Worm (Caenorhabditis elegans): Measurements from ENCODE around the gene C47E8.1.

C47E8.1 gene

DNA sequence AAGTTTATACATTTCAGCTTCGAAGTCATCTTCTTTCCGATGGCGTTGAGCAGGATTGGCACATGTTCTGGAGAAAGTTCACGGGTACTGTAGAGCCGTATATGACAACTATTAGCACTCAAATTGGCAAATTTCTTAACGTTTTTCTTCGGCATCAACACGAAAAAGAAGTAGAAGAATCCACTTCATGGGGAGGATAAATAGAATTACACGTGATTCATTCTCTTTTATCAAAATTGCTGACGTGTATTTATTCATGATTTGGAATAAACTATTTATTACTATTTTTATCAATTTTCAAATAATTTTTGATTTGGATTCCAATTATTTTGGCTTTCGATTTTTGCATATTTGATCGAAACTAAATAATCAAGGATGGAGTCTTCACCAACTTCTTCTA is at the start of gene C47E8.1:
Gene C47E8.1, plus strand, starts transcription at position 301 of the 400 bp plus-strand sequence.
- TF ChIP-seq ref-1 (GFP tag; conservative IDR thresholded peaks at IDR 0.05) (no peak), med-1 (GFP tag; optimal IDR thresholded peaks at IDR 0.05; ENCODE audit: insufficient read depth) (no peak), ztf-29 (GFP tag; IDR thresholded peaks at IDR 0.05) (no peak), ztf-23 (GFP tag; IDR thresholded peaks at IDR 0.05) (no peak), flt-1 (GFP tag; IDR thresholded peaks at IDR 0.05) (no peak), tab-1 (GFP tag; IDR thresholded peaks at IDR 0.05) (no peak), klf-2 (GFP tag; conservative IDR thresholded peaks at IDR 0.05) (no peak), cog-1 (tag; optimal IDR thresholded peaks at IDR 0.05) (no peak), T22C8.4 (GFP tag; IDR thresholded peaks at IDR 0.05) (no peak)

- no peak for TF ChIP-seq flt-1 (GFP tag; IDR thresholded peaks at IDR 0.05)
- no peak for TF ChIP-seq klf-2 (GFP tag; conservative IDR thresholded peaks at IDR 0.05)
- no peak for TF ChIP-seq cog-1 (tag; optimal IDR thresholded peaks at IDR 0.05)
- no peak for TF ChIP-seq T22C8.4 (GFP tag; IDR thresholded peaks at IDR 0.05)
- TF ChIP-seq ztf-29 (GFP tag; IDR thresholded peaks at IDR 0.05), result no peak
- TF ChIP-seq ztf-23 (GFP tag; IDR thresholded peaks at IDR 0.05), result no peak
- no peak for TF ChIP-seq tab-1 (GFP tag; IDR thresholded peaks at IDR 0.05)
- no peak for TF ChIP-seq ref-1 (GFP tag; conservative IDR thresholded peaks at IDR 0.05)
- TF ChIP-seq med-1 (GFP tag; optimal IDR thresholded peaks at IDR 0.05; ENCODE audit: insufficient read depth), result no peak
Observed at ce11 chrV:14617711-14618110, 48.1 kb upstream of the C47E8.1 start.

- TF ChIP-seq tab-1 (GFP tag; IDR thresholded peaks at IDR 0.05), result no peak
- no peak for TF ChIP-seq T22C8.4 (GFP tag; IDR thresholded peaks at IDR 0.05)
- no peak for TF ChIP-seq med-1 (GFP tag; optimal IDR thresholded peaks at IDR 0.05; ENCODE audit: insufficient read depth)
Observed at ce11 chrV:14620311-14620710, 45.5 kb upstream of the C47E8.1 start.

ce11 chrV:14620835-14621234 is 45.0 kb upstream of the C47E8.1 start, which contains the start of gene hot-1:
TSS of gene hot-1 (plus strand) at chrV:14621135.
- TF ChIP-seq klf-2 (GFP tag; conservative IDR thresholded peaks at IDR 0.05), result no peak
- no peak for TF ChIP-seq tab-1 (GFP tag; IDR thresholded peaks at IDR 0.05)
- no peak for TF ChIP-seq ztf-23 (GFP tag; IDR thresholded peaks at IDR 0.05)
- no peak for TF ChIP-seq med-1 (GFP tag; optimal IDR thresholded peaks at IDR 0.05; ENCODE audit: insufficient read depth)
- no peak for TF ChIP-seq flt-1 (GFP tag; IDR thresholded peaks at IDR 0.05)
- no peak for TF ChIP-seq ref-1 (GFP tag; conservative IDR thresholded peaks at IDR 0.05)
- TF ChIP-seq ztf-29 (GFP tag; IDR thresholded peaks at IDR 0.05), result no peak
- TF ChIP-seq cog-1 (tag; optimal IDR thresholded peaks at IDR 0.05), result no peak
- no peak for TF ChIP-seq T22C8.4 (GFP tag; IDR thresholded peaks at IDR 0.05)

DNA sequence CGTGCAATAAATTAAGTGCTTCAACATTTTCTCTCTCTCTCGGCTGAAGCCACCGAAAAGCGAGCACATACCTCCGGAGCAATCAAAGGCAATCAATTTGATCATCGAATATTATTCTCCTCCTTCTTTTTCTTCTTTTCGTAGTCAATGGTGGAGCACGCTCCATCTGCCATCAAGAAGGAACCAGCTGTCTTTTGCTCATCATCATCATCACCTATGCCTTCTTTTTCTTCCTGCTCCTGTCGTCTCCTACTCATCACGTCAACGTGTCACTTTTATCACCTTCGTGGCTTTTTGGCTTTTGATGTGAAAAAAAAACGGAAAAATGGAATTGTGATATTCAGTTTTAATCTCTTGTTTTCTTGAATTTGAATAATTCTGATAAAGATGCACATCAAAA is 40.2 kb upstream of the C47E8.1 start:
- TF ChIP-seq ztf-29 (GFP tag; IDR thresholded peaks at IDR 0.05), result no peak
- TF ChIP-seq flt-1 (GFP tag; IDR thresholded peaks at IDR 0.05), result no peak
- TF ChIP-seq ztf-23 (GFP tag; IDR thresholded peaks at IDR 0.05), result no peak
- no peak for TF ChIP-seq ref-1 (GFP tag; conservative IDR thresholded peaks at IDR 0.05)
- no peak for TF ChIP-seq klf-2 (GFP tag; conservative IDR thresholded peaks at IDR 0.05)
- TF ChIP-seq med-1 (GFP tag; optimal IDR thresholded peaks at IDR 0.05; ENCODE audit: insufficient read depth), result no peak
- no peak for TF ChIP-seq cog-1 (tag; optimal IDR thresholded peaks at IDR 0.05)
- TF ChIP-seq tab-1 (GFP tag; IDR thresholded peaks at IDR 0.05), result no peak
- no peak for TF ChIP-seq T22C8.4 (GFP tag; IDR thresholded peaks at IDR 0.05)

DNA sequence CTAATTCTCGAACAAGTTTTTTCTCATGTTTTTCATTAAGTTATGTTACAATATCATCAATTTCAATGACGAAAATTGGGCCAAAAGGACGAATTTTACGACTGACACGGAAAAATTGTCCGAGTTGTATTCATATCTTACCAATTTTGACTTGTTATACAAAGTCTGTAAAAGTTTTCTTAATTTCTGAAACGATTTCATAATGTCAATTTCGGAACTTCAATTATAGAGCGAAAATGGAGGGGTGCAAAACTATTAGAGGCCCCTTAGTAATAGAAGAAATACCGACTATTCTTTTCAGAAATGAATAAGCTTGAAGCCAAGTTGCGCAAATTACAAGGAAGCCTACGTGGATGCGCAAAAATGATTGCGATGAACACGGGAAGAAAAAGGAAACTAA is 34.2 kb upstream of the C47E8.1 start, which contains the start of gene F43D2.3:
Gene F43D2.3, plus strand, starts transcription at position 301 of the 400 bp plus-strand sequence.
- TF ChIP-seq ztf-23 (GFP tag; IDR thresholded peaks at IDR 0.05), result no peak
- TF ChIP-seq T22C8.4 (GFP tag; IDR thresholded peaks at IDR 0.05), result no peak
- TF ChIP-seq cog-1 (tag; optimal IDR thresholded peaks at IDR 0.05), result no peak

DNA sequence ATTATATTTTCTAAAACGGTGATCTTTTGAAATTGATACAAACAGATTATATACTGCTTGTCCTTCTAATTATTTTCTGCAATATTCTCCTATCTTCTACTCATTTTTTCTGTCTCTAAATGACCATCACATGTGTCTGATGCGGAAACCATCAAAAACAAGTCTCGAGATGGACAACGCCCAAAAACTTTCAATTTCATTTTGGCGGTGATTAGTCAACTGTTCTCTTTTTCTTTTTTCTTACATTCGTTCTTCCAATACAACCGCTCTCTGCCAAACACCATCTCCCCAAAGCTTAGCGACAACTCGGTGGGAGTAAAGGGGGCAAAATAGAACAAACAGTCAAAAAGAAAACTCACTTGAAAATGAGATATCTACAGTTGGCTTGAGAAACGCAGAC is 32.5 kb upstream of the C47E8.1 start:
- no peak for TF ChIP-seq klf-2 (GFP tag; conservative IDR thresholded peaks at IDR 0.05)

DNA sequence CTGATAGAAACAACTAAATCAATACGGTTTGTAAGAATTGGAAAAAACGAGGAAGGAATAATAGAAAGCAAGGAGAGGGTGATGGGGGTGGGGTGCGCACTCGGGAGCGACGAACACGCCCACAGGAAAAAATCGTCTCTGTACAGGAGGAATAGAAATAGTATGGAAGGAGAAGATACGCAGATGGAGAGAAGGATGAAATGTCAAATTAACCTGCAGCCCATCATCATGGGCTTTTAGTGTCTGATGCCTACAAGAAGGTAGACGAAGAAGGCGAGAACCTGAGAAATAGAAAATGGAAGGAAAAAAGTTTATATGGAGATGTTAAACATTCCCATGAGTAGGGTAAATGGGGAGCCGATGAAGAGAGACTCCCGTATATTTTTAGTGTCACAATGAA is 30.7 kb upstream of the C47E8.1 start, which contains the start of gene F43D2.6:
Gene F43D2.6, minus strand, starts transcription at position 62 of the 400 bp plus-strand sequence.
- TF ChIP-seq tab-1 (GFP tag; IDR thresholded peaks at IDR 0.05) (no peak), T22C8.4 (GFP tag; IDR thresholded peaks at IDR 0.05) (no peak), cog-1 (tag; optimal IDR thresholded peaks at IDR 0.05) (no peak), ref-1 (GFP tag; conservative IDR thresholded peaks at IDR 0.05) (no peak), ztf-23 (GFP tag; IDR thresholded peaks at IDR 0.05) (no peak), ztf-29 (GFP tag; IDR thresholded peaks at IDR 0.05) (no peak), flt-1 (GFP tag; IDR thresholded peaks at IDR 0.05) (no peak), med-1 (GFP tag; optimal IDR thresholded peaks at IDR 0.05; ENCODE audit: insufficient read depth) (no peak), klf-2 (GFP tag; conservative IDR thresholded peaks at IDR 0.05) (no peak)

ce11 chrV:14638075-14638474 is 27.8 kb upstream of the C47E8.1 start:
- no peak for TF ChIP-seq flt-1 (GFP tag; IDR thresholded peaks at IDR 0.05)
- no peak for TF ChIP-seq med-1 (GFP tag; optimal IDR thresholded peaks at IDR 0.05; ENCODE audit: insufficient read depth)
- TF ChIP-seq T22C8.4 (GFP tag; IDR thresholded peaks at IDR 0.05), result no peak
- no peak for TF ChIP-seq ztf-23 (GFP tag; IDR thresholded peaks at IDR 0.05)
- no peak for TF ChIP-seq klf-2 (GFP tag; conservative IDR thresholded peaks at IDR 0.05)
- TF ChIP-seq ztf-29 (GFP tag; IDR thresholded peaks at IDR 0.05), result no peak
- TF ChIP-seq tab-1 (GFP tag; IDR thresholded peaks at IDR 0.05), result no peak
- TF ChIP-seq ref-1 (GFP tag; conservative IDR thresholded peaks at IDR 0.05), result no peak
- TF ChIP-seq cog-1 (tag; optimal IDR thresholded peaks at IDR 0.05), result no peak

ce11 chrV:14640071-14640470 is 25.8 kb upstream of the C47E8.1 start, which contains the start of gene F43D2.7:
TSS of gene F43D2.7 (minus strand) at chrV:14640171.
- no peak for TF ChIP-seq klf-2 (GFP tag; conservative IDR thresholded peaks at IDR 0.05)
- TF ChIP-seq ref-1 (GFP tag; conservative IDR thresholded peaks at IDR 0.05), result no peak
- TF ChIP-seq T22C8.4 (GFP tag; IDR thresholded peaks at IDR 0.05), result no peak
- TF ChIP-seq med-1 (GFP tag; optimal IDR thresholded peaks at IDR 0.05; ENCODE audit: insufficient read depth), result no peak
- no peak for TF ChIP-seq flt-1 (GFP tag; IDR thresholded peaks at IDR 0.05)
- TF ChIP-seq ztf-29 (GFP tag; IDR thresholded peaks at IDR 0.05), result no peak
- no peak for TF ChIP-seq cog-1 (tag; optimal IDR thresholded peaks at IDR 0.05)
- no peak for TF ChIP-seq tab-1 (GFP tag; IDR thresholded peaks at IDR 0.05)
- no peak for TF ChIP-seq ztf-23 (GFP tag; IDR thresholded peaks at IDR 0.05)

Measured in whole organism, midembryonic.